Worm (Caenorhabditis elegans): ENCODE data around the gene nlp-18.

nlp-18 gene

ce11 chrII:11042878-11043331 lies 12.7 kb upstream of the nlp-18 start (continued):
- TF ChIP-seq fos-1 (tag; optimal IDR thresholded peaks at IDR 0.05) (no peak), nhr-237 (tag; optimal IDR thresholded peaks at IDR 0.05) (no peak), nhr-41 (GFP tag; IDR thresholded peaks at IDR 0.05) (no peak), lin-38 (GFP tag; IDR thresholded peaks at IDR 0.05) (peak; percentile 52), nhr-102 (tag; optimal IDR thresholded peaks at IDR 0.05) (peak; percentile 20), F49E8.2 (tag; optimal IDR thresholded peaks at IDR 0.05; ENCODE audit: borderline replicate concordance) (no peak), rbr-2 (tag; optimal IDR thresholded peaks at IDR 0.05) (peak; percentile 89), dpl-1 (GFP tag; optimal IDR thresholded peaks at IDR 0.05) (peak; percentile 58), ceh-28 (tag; optimal IDR thresholded peaks at IDR 0.05) (peak; percentile 58), daf-8 (GFP tag; IDR thresholded peaks at IDR 0.05) (no peak), lin-13 (GFP tag; optimal IDR thresholded peaks at IDR 0.05) (peak; percentile 47), fkh-10 (GFP tag; optimal IDR thresholded peaks at IDR 0.05) (peak; percentile 66), F37D6.2 (tag; optimal IDR thresholded peaks at IDR 0.05) (peak; percentile 42), zfp-3 (GFP tag; conservative IDR thresholded peaks at IDR 0.05) (no peak), Y75B8A.6 (GFP tag; IDR thresholded peaks at IDR 0.05) (no peak), madf-9 (GFP tag; conservative IDR thresholded peaks at IDR 0.05) (0 out of 2 replicates have a peak, but pooled peaks have one; percentile 13), zfp-2 (tag; optimal IDR thresholded peaks at IDR 0.05) (no peak), F44E2.7 (GFP tag; IDR thresholded peaks at IDR 0.05) (no peak), zip-2 (tag; optimal IDR thresholded peaks at IDR 0.05) (peak; percentile 3), ama-1 (optimal IDR thresholded peaks at IDR 0.05) (peak; percentile 60), gei-8 (GFP tag; optimal IDR thresholded peaks at IDR 0.05) (no peak), unc-62 (GFP tag; optimal IDR thresholded peaks at IDR 0.05 in 1 of 2) (no peak), unc-62 (tag; optimal IDR thresholded peaks at IDR 0.05) (no peak), nhr-6 (tag; optimal IDR thresholded peaks at IDR 0.05) (peak; percentile 88), php-3 (GFP tag; IDR thresholded peaks at IDR 0.05) (no peak), egl-27 (tag; optimal IDR thresholded peaks at IDR 0.05) (no peak), ceh-62 (tag; optimal IDR thresholded peaks at IDR 0.05) (no peak), spr-3 (GFP tag; optimal IDR thresholded peaks at IDR 0.05) (no peak), ZK337.2 (GFP tag; IDR thresholded peaks at IDR 0.05) (no peak), ztf-11 (tag; optimal IDR thresholded peaks at IDR 0.05) (no peak), daf-19 (GFP tag; conservative IDR thresholded peaks at IDR 0.05) (no peak), nhr-10 (tag; optimal IDR thresholded peaks at IDR 0.05) (no peak), hlh-30 (tag; optimal IDR thresholded peaks at IDR 0.05; ENCODE audit: insufficient read depth) (peak; percentile 78), cey-2 (tag; optimal IDR thresholded peaks at IDR 0.05; ENCODE audit: borderline replicate concordance, insufficient read depth) (no peak), jun-1 (tag; optimal IDR thresholded peaks at IDR 0.05) (peak; percentile 38), aha-1 (tag) (peak; percentile 100), lin-1 (GFP tag; IDR thresholded peaks at IDR 0.05) (no peak; the same call in 1 of the 2 replicates), daf-16 (GFP tag; optimal IDR thresholded peaks at IDR 0.05) (peak in 1 of 2 experiments; percentile 13), daf-16 (tag; optimal IDR thresholded peaks at IDR 0.05) (peak; percentile 67), dmd-9 (GFP tag; IDR thresholded peaks at IDR 0.05) (no peak), ztf-7 (tag; optimal IDR thresholded peaks at IDR 0.05) (no peak), nhr-48 (tag; optimal IDR thresholded peaks at IDR 0.05) (peak; percentile 48), ces-1 (GFP tag; optimal IDR thresholded peaks at IDR 0.05) (no peak), sdz-12 (GFP tag; optimal IDR thresholded peaks at IDR 0.05) (no peak), T26A8.4 (GFP tag; IDR thresholded peaks at IDR 0.05) (peak; percentile 62; the same call in 1 of the 2 replicates), Y105C5A.15 (GFP tag; IDR thresholded peaks at IDR 0.05) (no peak), vab-7 (GFP tag; IDR thresholded peaks at IDR 0.05) (peak; percentile 54; the same call in 1 of the 2 replicates), tra-1 (GFP tag; IDR thresholded peaks at IDR 0.05) (0 out of 2 replicates have a peak, but pooled peaks have one; percentile 14), egl-43 (GFP tag; IDR thresholded peaks at IDR 0.05) (peak; percentile 55; the same call in 1 of the 2 replicates), D1046.2 (GFP tag; IDR thresholded peaks at IDR 0.05) (no peak), lin-39 (tag; optimal IDR thresholded peaks at IDR 0.05) (no peak), tag-97 (GFP tag; IDR thresholded peaks at IDR 0.05) (no peak), nhr-11 (tag; optimal IDR thresholded peaks at IDR 0.05) (peak; percentile 58)

Data from whole organism, L4 larva.